Worm (Caenorhabditis elegans): ENCODE data around the gene F38E11.6.

- no peak for TF ChIP-seq ref-1 (GFP tag; conservative IDR thresholded peaks at IDR 0.05)
- TF ChIP-seq cog-1 (tag; optimal IDR thresholded peaks at IDR 0.05): no peak
- no peak for TF ChIP-seq tab-1 (GFP tag; IDR thresholded peaks at IDR 0.05)
Measured at ce11 chrIV:9440880-9441336, 26.4 kb downstream of the F38E11.6 start, which contains the start of gene idh-1.
